Fruit fly (Drosophila melanogaster) whole organism, embryonic: Measurements from ENCODE around the gene SmydA-2.
A peak's percentile ranks its signal among the peaks of the same experiment; 100 is the strongest.

Experiments used
- CG10543 ChIP-seq: fragments of 200-800 bp; sonication (Bioruptor generic); optimal IDR thresholded peaks from 3 replicates; lab custom pipeline; 2017; ENCODE audit warnings: missing biosample characterization, mild to moderate bottlenecking, missing genetic modification characterization, moderate library complexity
- CG15479 ChIP-seq: fragments of 200-800 bp; sonication (Bioruptor generic); optimal IDR thresholded peaks from 3 replicates; lab custom pipeline; 2019; ENCODE audit warnings: missing biosample characterization, mild to moderate bottlenecking, missing genetic modification characterization, moderate library complexity
- CG16813 ChIP-seq: fragments of 200-800 bp; sonication (Bioruptor generic); IDR thresholded peaks from 3 replicates; pipeline ENCODE4 v1.3.6; 2022; ENCODE audit warnings: missing biosample characterization, missing genetic modification characterization; ENCODE audit not compliant: partially characterized antibody
- CG1832 ChIP-seq: fragments of 200-800 bp; sonication (Bioruptor generic); optimal IDR thresholded peaks from 2 replicates; lab custom pipeline; 2017; ENCODE audit warnings: missing biosample characterization, mild to moderate bottlenecking, missing genetic modification characterization, inconsistent platforms
- CG30020 ChIP-seq: fragments of 200-800 bp; optimal IDR thresholded peaks from 2 replicates; lab custom pipeline; 2019; ENCODE audit warnings: missing biosample characterization, mild to moderate bottlenecking, missing genetic modification characterization, moderate library complexity
- CG30403 ChIP-seq: fragments of 200-800 bp; sonication (Bioruptor generic); optimal IDR thresholded peaks from 3 replicates; lab custom pipeline; 2016; ENCODE audit warnings: missing biosample characterization, missing genetic modification characterization
- CG31224 ChIP-seq: fragments of 200-800 bp; sonication (Bioruptor generic); IDR thresholded peaks from 2 replicates; pipeline ENCODE4 v1.3.6; 2022; ENCODE audit warnings: missing biosample characterization, missing genetic modification characterization
- CG34422 ChIP-seq: fragments of 200-800 bp; sonication (Bioruptor generic); IDR thresholded peaks from 3 replicates; pipeline ENCODE4 v1.3.6; 2022; ENCODE audit warnings: missing biosample characterization, missing genetic modification characterization
- CG42726 ChIP-seq: fragments of 200-800 bp; sonication (Bioruptor generic); IDR thresholded peaks from 2 replicates; pipeline ENCODE4 v1.3.6; 2022; ENCODE audit warnings: missing biosample characterization, missing genetic modification characterization; ENCODE audit not compliant: partially characterized antibody
- CG4360 ChIP-seq: fragments of 200-800 bp; sonication (Bioruptor generic); IDR thresholded peaks from 2 replicates; pipeline ENCODE4 v1.3.6; 2022; ENCODE audit warnings: missing biosample characterization, missing genetic modification characterization
- CG6654 ChIP-seq: fragments of 200-800 bp; sonication (Bioruptor generic); optimal IDR thresholded peaks from 2 replicates; lab custom pipeline; 2017; ENCODE audit warnings: missing biosample characterization, mild to moderate bottlenecking, missing genetic modification characterization
- CG7372 ChIP-seq: fragments of 200-800 bp; sonication (Bioruptor generic); IDR thresholded peaks from 2 replicates; pipeline ENCODE4 v1.3.6; 2022; ENCODE audit warnings: missing biosample characterization, missing genetic modification characterization
- CG8359 ChIP-seq: fragments of 200-800 bp; sonication (Bioruptor generic); optimal IDR thresholded peaks from 2 replicates; lab custom pipeline; 2017; ENCODE audit warnings: missing biosample characterization, mild to moderate bottlenecking, missing genetic modification characterization, borderline replicate concordance
- Drgx ChIP-seq: fragments of 200-800 bp; sonication (Bioruptor generic); IDR thresholded peaks from 2 replicates; pipeline ENCODE4 v1.3.6; 2022; ENCODE audit warnings: missing biosample characterization, missing genetic modification characterization
- E2f2 ChIP-seq: fragments of 200-800 bp; sonication (Bioruptor generic); IDR thresholded peaks from 2 replicates; pipeline ENCODE4 v1.3.6; 2022; ENCODE audit warnings: missing biosample characterization, missing genetic modification characterization
- HLH4C ChIP-seq: fragments of 200-800 bp; sonication (Bioruptor generic); IDR thresholded peaks from 3 replicates; pipeline ENCODE4 v1.3.6; 2022; ENCODE audit warnings: missing biosample characterization, missing genetic modification characterization; ENCODE audit not compliant: partially characterized antibody
- HLHmδ ChIP-seq: fragments of 200-800 bp; sonication (Bioruptor generic); optimal IDR thresholded peaks from 2 replicates; lab custom pipeline; 2018; ENCODE audit warnings: missing biosample characterization, mild to moderate bottlenecking, missing genetic modification characterization, moderate library complexity
- NC2β ChIP-seq: fragments of 200-800 bp; sonication (Bioruptor generic); optimal IDR thresholded peaks from 2 replicates; lab custom pipeline; 2016; ENCODE audit warnings: missing biosample characterization, missing genetic modification characterization
- NK7.1 ChIP-seq: fragments of 200-800 bp; sonication (Bioruptor generic); optimal IDR thresholded peaks from 3 replicates; lab custom pipeline; 2016; ENCODE audit warnings: missing biosample characterization, missing genetic modification characterization
- Scr ChIP-seq: fragments of 200-800 bp; sonication (Bioruptor generic); IDR thresholded peaks from 2 replicates; pipeline ENCODE4 v1.3.6; 2022; ENCODE audit warnings: missing biosample characterization, missing genetic modification characterization; ENCODE audit not compliant: partially characterized antibody
- Sox102F ChIP-seq: fragments of 200-800 bp; sonication (Bioruptor generic); optimal IDR thresholded peaks from 2 replicates; lab custom pipeline; 2018; ENCODE audit warnings: missing biosample characterization, mild to moderate bottlenecking, missing genetic modification characterization, moderate library complexity
- Stat92E ChIP-seq, 3 experiments: fragments of >200 bp in 2 of 3; fragments of 200-800 bp in 1 of 3; sonication (Bioruptor generic) in 1 of 3; optimal IDR thresholded peaks; 2 replicates each; lab custom pipeline; 2017 to 2019; ENCODE audit warnings: missing biosample characterization in 3 of 3, missing genetic modification characterization in 3 of 3, mild to moderate bottlenecking in 1 of 3, moderate library complexity in 1 of 3
- Tbp ChIP-seq: fragments of >200 bp; optimal IDR thresholded peaks from 2 replicates; lab custom pipeline; 2018; ENCODE audit warnings: missing biosample characterization, missing genetic modification characterization
- az2 ChIP-seq: fragments of 200-800 bp; sonication (Bioruptor generic); optimal IDR thresholded peaks from 3 replicates; lab custom pipeline; 2016; ENCODE audit warnings: missing biosample characterization, missing genetic modification characterization
- cad ChIP-seq: fragments of >200 bp; optimal IDR thresholded peaks from 2 replicates; lab custom pipeline; 2017; ENCODE audit warnings: missing biosample characterization, missing genetic modification characterization
- cato ChIP-seq: fragments of 200-800 bp; sonication (Bioruptor generic); optimal IDR thresholded peaks from 2 replicates; lab custom pipeline; 2016; ENCODE audit warnings: missing biosample characterization, missing genetic modification characterization, borderline replicate concordance
- crol ChIP-seq: fragments of 200-800 bp; sonication (Bioruptor generic); IDR thresholded peaks from 2 replicates; pipeline ENCODE4 v1.3.6; 2022; ENCODE audit warnings: missing biosample characterization, missing genetic modification characterization
- fd64A ChIP-seq: fragments of 200-800 bp; sonication (Bioruptor generic); optimal IDR thresholded peaks from 3 replicates; lab custom pipeline; 2018; ENCODE audit warnings: missing biosample characterization, mild to moderate bottlenecking, missing genetic modification characterization
- gcm ChIP-seq: fragments of 200-800 bp; sonication (Bioruptor generic); optimal IDR thresholded peaks from 2 replicates; lab custom pipeline; 2019; ENCODE audit warnings: missing biosample characterization, mild to moderate bottlenecking, missing genetic modification characterization, moderate library complexity
- ken ChIP-seq: fragments of 200-800 bp; sonication (Bioruptor generic); IDR thresholded peaks from 3 replicates; pipeline ENCODE4 v1.3.6; 2022; ENCODE audit warnings: missing biosample characterization, missing genetic modification characterization
- pnt ChIP-seq: fragments of 200-800 bp; sonication (Bioruptor generic); optimal IDR thresholded peaks from 3 replicates; lab custom pipeline; 2016; ENCODE audit warnings: missing biosample characterization, missing genetic modification characterization
- sim ChIP-seq: fragments of 200-800 bp; sonication (Bioruptor generic); IDR thresholded peaks from 2 replicates; pipeline ENCODE4 v1.3.6; 2022; ENCODE audit warnings: missing biosample characterization, missing genetic modification characterization
- sna ChIP-seq: fragments of 200-800 bp; sonication (Bioruptor generic); IDR thresholded peaks from 2 replicates; pipeline ENCODE4 v1.3.6; 2022; ENCODE audit warnings: missing biosample characterization, missing genetic modification characterization; ENCODE audit not compliant: partially characterized antibody
- tna ChIP-seq: fragments of 200-800 bp; sonication (Bioruptor generic); IDR thresholded peaks from 2 replicates; pipeline ENCODE4 v1.3.6; 2022; ENCODE audit warnings: missing biosample characterization, missing genetic modification characterization; ENCODE audit not compliant: partially characterized antibody
- toy ChIP-seq: fragments of 200-800 bp; sonication (Bioruptor generic); IDR thresholded peaks from 2 replicates; pipeline ENCODE4 v1.3.6; 2022; ENCODE audit warnings: missing biosample characterization, missing genetic modification characterization
- unpg ChIP-seq: fragments of 200-800 bp; sonication (Bioruptor generic); optimal IDR thresholded peaks from 3 replicates; lab custom pipeline; 2018; ENCODE audit warnings: missing biosample characterization, mild to moderate bottlenecking, missing genetic modification characterization, moderate library complexity
- zen ChIP-seq: fragments of 200-800 bp; sonication (Bioruptor generic); optimal IDR thresholded peaks from 3 replicates; lab custom pipeline; 2018; ENCODE audit warnings: missing biosample characterization, mild to moderate bottlenecking, missing genetic modification characterization, moderate library complexity

The SmydA-2 gene

DNA sequence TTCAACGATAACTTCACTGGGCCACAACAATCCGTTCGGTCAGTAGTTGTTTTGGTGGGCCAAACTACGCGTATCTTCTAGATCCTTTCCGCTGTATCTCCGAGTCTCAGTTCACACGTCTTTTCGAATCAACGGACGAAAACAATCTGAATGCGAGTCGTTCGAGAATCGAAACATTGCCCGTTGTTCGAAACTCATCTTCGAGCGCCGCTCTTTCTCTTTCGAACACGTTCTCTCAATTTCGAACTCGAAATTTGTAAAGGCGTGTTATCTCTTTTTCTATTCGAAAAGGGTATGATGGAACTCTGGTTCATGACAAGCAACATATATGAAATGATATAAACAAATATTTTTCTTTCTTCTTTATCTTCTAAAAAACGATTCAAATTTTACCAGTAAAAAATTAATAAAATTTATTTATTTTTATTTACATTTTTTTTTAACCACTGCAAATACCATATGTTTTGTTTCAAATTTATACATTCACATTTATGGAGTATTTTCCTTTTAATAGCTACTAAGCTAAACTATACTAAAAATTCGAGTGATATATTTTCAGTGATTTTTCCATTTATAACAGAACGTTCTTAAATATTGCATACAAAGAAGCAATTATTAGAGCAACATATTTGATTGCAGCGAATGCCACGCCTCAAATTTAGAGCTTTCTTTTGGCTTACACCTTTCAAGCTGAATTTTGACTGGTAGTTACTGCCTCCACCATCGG, 42.4 kb upstream of the SmydA-2 start, which contains the start of gene nkd (continued):
- no peak for TF ChIP-seq CG1832 (GFP tag; lab: Kevin White, UChicago)
- TF ChIP-seq CG7372 (GFP tag; lab: Robert Waterston, UW), result peak; percentile 86
- no peak for TF ChIP-seq Tbp (GFP tag; lab: Kevin White, UChicago)
- TF ChIP-seq gcm (GFP tag; lab: Kevin White, UChicago), result peak; percentile 97
- peak; percentile 27 for TF ChIP-seq fd64A
- TF ChIP-seq CG8359 (GFP tag; lab: Kevin White, UChicago), result no peak
- TF ChIP-seq HLH4C, result peak; percentile 9; the same call in 2 of the 3 replicates
- peak; percentile 29 for TF ChIP-seq pnt (GFP tag; lab: Kevin White, UChicago)
- TF ChIP-seq Scr (GFP tag; lab: Robert Waterston, UW), result peak; percentile 44
- TF ChIP-seq cato (GFP tag; lab: Kevin White, UChicago), result peak; percentile 76
- TF ChIP-seq HLHmδ (GFP tag; lab: Kevin White, UChicago), result peak; percentile 90
- TF ChIP-seq CG42726 (GFP tag; lab: Robert Waterston, UW), result peak; percentile 65; the same call in 1 of the 2 replicates
- peak; percentile 35; the same call in 1 of the 2 replicates for TF ChIP-seq CG4360 (GFP tag; lab: Robert Waterston, UW)
- TF ChIP-seq CG10543 (GFP tag; lab: Kevin White, UChicago), result peak; percentile 70
- no peak for TF ChIP-seq CG6654 (GFP tag; lab: Kevin White, UChicago)
- TF ChIP-seq CG30020, result peak; percentile 63
- peak; percentile 93 for TF ChIP-seq az2 (GFP tag; lab: Kevin White, UChicago)
- peak; percentile 63; the same call in 1 of the 2 replicates for TF ChIP-seq toy (GFP tag; lab: Robert Waterston, UW)
- peak; percentile 91 for TF ChIP-seq Sox102F (GFP tag; lab: Kevin White, UChicago)
- TF ChIP-seq CG30403, result peak; percentile 84
- no peak for TF ChIP-seq CG15479 (GFP tag; lab: Kevin White, UChicago)

DNA sequence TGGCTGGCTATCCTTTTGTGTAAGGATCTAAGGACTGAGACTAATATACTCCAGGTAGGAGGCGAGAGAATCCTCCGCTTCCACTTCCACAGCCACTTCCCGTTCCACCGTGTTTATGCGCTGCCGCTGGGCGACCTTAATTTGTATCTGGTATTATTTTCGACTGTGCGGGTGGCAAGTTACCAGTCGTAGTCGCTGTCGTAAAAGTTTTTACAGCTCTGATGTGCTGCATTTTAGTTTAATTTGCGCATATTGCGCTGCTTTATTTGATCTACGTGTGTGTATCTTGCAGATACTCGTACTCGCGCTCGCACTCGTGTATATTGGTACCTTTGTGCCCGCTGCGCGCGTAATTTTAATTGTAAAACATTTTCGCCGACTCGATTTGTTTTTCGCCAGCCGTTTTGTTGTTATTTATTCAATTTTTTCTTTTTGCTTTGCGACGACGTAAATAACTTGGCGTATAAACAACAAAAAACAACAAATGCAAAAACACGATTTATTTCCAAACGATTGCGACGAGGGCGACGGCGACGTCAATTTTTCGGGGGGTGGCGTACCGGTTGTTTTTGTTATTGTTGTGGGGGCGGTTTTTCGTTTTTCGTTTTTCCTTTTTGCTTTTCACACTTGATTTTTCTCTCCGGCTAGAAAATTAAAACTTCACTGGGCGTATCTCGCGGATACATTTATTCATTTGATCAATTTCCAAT, 41.7 kb upstream of the SmydA-2 start:
- TF ChIP-seq CG16813 (GFP tag; lab: Robert Waterston, UW) (0 out of 3 replicates have a peak, but pooled peaks have one; percentile 16), unpg (GFP tag; lab: Kevin White, UChicago) (no peak), Stat92E (GFP tag; optimal IDR thresholded peaks at IDR 0.05; lab: Kevin White, UChicago) (no peak), crol (GFP tag; lab: Robert Waterston, UW) (peak; percentile 61), CG15479 (GFP tag; lab: Kevin White, UChicago) (peak; percentile 82), tna (GFP tag; lab: Robert Waterston, UW) (0 out of 2 replicates have a peak, but pooled peaks have one; percentile 53), CG31224 (GFP tag; lab: Robert Waterston, UW) (0 out of 2 replicates have a peak, but pooled peaks have one; percentile 46), zen (tag; lab: Kevin White, UChicago) (peak; percentile 22), NC2β (GFP tag; lab: Kevin White, UChicago) (no peak), Drgx (GFP tag; lab: Robert Waterston, UW) (peak; percentile 8; the same call in 1 of the 2 replicates), NK7.1 (GFP tag; lab: Kevin White, UChicago) (peak; percentile 14), sim (GFP tag; lab: Robert Waterston, UW) (0 out of 2 replicates have a peak, but pooled peaks have one; percentile 25), ken (GFP tag; lab: Robert Waterston, UW) (no peak), E2f2 (GFP tag; lab: Robert Waterston, UW) (0 out of 2 replicates have a peak, but pooled peaks have one; percentile 6), CG34422 (GFP tag; lab: Robert Waterston, UW) (no peak), sna (GFP tag; lab: Robert Waterston, UW) (0 out of 2 replicates have a peak, but pooled peaks have one; percentile 30), cad (GFP tag; lab: Kevin White, UChicago) (peak; percentile 84)
